Worm (Caenorhabditis elegans) whole organism, mixed stage, embryonic: Measurements from ENCODE around the gene Y73C8C.12.

ENCODE experiments used
- M03D4.4 ChIP-seq: sonication (generic microtip); optimal IDR thresholded peaks from 2 replicates; lab custom pipeline; 2017; ENCODE audit warnings: mild to moderate bottlenecking, missing genetic modification characterization, missing compliant biosample characterization
- bed-3 ChIP-seq: fragments of 200-800 bp; sonication (Bioruptor generic); optimal IDR thresholded peaks from 3 replicates; lab custom pipeline; 2018; ENCODE audit warnings: mild to moderate bottlenecking, missing genetic modification characterization, moderate library complexity, missing compliant biosample characterization
- blmp-1 ChIP-seq: fragments of 150-350 bp; optimal IDR thresholded peaks from 2 replicates; lab custom pipeline; 2014; ENCODE audit warnings: missing biosample characterization, missing genetic modification characterization
- ceh-39 ChIP-seq: fragments of 150-350 bp; optimal IDR thresholded peaks from 2 replicates; lab custom pipeline; 2014; ENCODE audit warnings: missing biosample characterization, missing genetic modification characterization
- ceh-43 ChIP-seq: fragments of 200-800 bp; sonication (Bioruptor generic); optimal IDR thresholded peaks from 2 replicates; lab custom pipeline; 2018; ENCODE audit warnings: mild to moderate bottlenecking, missing genetic modification characterization, moderate library complexity, missing compliant biosample characterization
- ces-1 ChIP-seq: fragments of 150-350 bp; optimal IDR thresholded peaks from 2 replicates; lab custom pipeline; 2014; ENCODE audit warnings: missing biosample characterization, missing genetic modification reagents, missing genetic modification characterization
- cnd-1 ChIP-seq: fragments of 200-800 bp; sonication (Bioruptor generic); optimal IDR thresholded peaks from 2 replicates; lab custom pipeline; 2018; ENCODE audit warnings: mild to moderate bottlenecking, missing genetic modification characterization, missing compliant biosample characterization
- drap-1 ChIP-seq: fragments of 200-800 bp; sonication (Bioruptor generic); optimal IDR thresholded peaks from 3 replicates; lab custom pipeline; 2018; ENCODE audit warnings: mild to moderate bottlenecking, missing genetic modification characterization, missing compliant biosample characterization
- elt-3 ChIP-seq: fragments of 150-350 bp; optimal IDR thresholded peaks from 2 replicates; lab custom pipeline; 2014; ENCODE audit warnings: missing biosample characterization, missing genetic modification characterization
- flh-1 ChIP-seq: fragments of 200-800 bp; sonication (Bioruptor generic); optimal IDR thresholded peaks from 2 replicates; lab custom pipeline; 2018; ENCODE audit warnings: mild to moderate bottlenecking, missing genetic modification characterization, moderate library complexity, missing compliant biosample characterization
- ham-2 ChIP-seq: fragments of 200-800 bp; sonication (Bioruptor generic); optimal IDR thresholded peaks from 2 replicates; lab custom pipeline; 2018; ENCODE audit warnings: mild to moderate bottlenecking, missing genetic modification characterization, missing compliant biosample characterization
- hlh-1 ChIP-seq: fragments of 150-350 bp; optimal IDR thresholded peaks from 2 replicates; lab custom pipeline; 2014; ENCODE audit warnings: missing biosample characterization, missing genetic modification reagents, missing genetic modification characterization
- lin-13 ChIP-seq: fragments of 150-350 bp; optimal IDR thresholded peaks from 2 replicates; lab custom pipeline; 2014; ENCODE audit warnings: missing biosample characterization, missing genetic modification characterization
- lin-32 ChIP-seq: fragments of 200-800 bp; sonication (Bioruptor generic); optimal IDR thresholded peaks from 2 replicates; lab custom pipeline; 2018; ENCODE audit warnings: mild to moderate bottlenecking, missing genetic modification characterization, missing compliant biosample characterization
- lsy-2 ChIP-seq: fragments of 150-350 bp; optimal IDR thresholded peaks from 2 replicates; lab custom pipeline; 2014; ENCODE audit warnings: missing biosample characterization, missing genetic modification characterization
- mab-5 ChIP-seq: fragments of 150-350 bp; optimal IDR thresholded peaks from 2 replicates; lab custom pipeline; 2014; ENCODE audit warnings: missing biosample characterization, missing genetic modification characterization
- mep-1 ChIP-seq: fragments of 150-350 bp; optimal IDR thresholded peaks from 2 replicates; lab custom pipeline; 2017; ENCODE audit warnings: missing biosample characterization, missing genetic modification reagents, missing genetic modification characterization, inconsistent platforms
- nhr-12 ChIP-seq: fragments of 150-350 bp; optimal IDR thresholded peaks from 2 replicates; lab custom pipeline; 2014; ENCODE audit warnings: missing biosample characterization, missing genetic modification characterization
- nhr-2 ChIP-seq: fragments of 150-350 bp; optimal IDR thresholded peaks from 2 replicates; lab custom pipeline; 2014; ENCODE audit warnings: missing biosample characterization, missing genetic modification characterization
- nhr-237 ChIP-seq: fragments of 150-350 bp; optimal IDR thresholded peaks from 2 replicates; lab custom pipeline; 2014; ENCODE audit warnings: missing biosample characterization, missing genetic modification characterization
- nhr-28 ChIP-seq: fragments of 150-350 bp; optimal IDR thresholded peaks from 2 replicates; lab custom pipeline; 2014; ENCODE audit warnings: missing biosample characterization, missing genetic modification characterization
- nhr-76 ChIP-seq: sonication (generic microtip); optimal IDR thresholded peaks from 2 replicates; lab custom pipeline; 2017; ENCODE audit warnings: missing biosample characterization, missing genetic modification characterization
- pha-4 ChIP-seq: fragments of 150-350 bp; optimal IDR thresholded peaks from 2 replicates; lab custom pipeline; 2018; ENCODE audit warnings: missing biosample characterization, missing genetic modification reagents, missing genetic modification characterization
- sem-2 ChIP-seq: fragments of 200-800 bp; sonication (Bioruptor generic); optimal IDR thresholded peaks from 2 replicates; lab custom pipeline; 2018; ENCODE audit warnings: mild to moderate bottlenecking, missing genetic modification characterization, missing compliant biosample characterization
- snpc-4 ChIP-seq: fragments of 150-350 bp; optimal IDR thresholded peaks from 2 replicates; lab custom pipeline; 2014; ENCODE audit warnings: missing biosample characterization, missing genetic modification characterization
- sptf-1 ChIP-seq: sonication (generic microtip); optimal IDR thresholded peaks from 2 replicates; lab custom pipeline; 2017; ENCODE audit warnings: mild to moderate bottlenecking, missing genetic modification characterization, moderate library complexity, missing compliant biosample characterization
- tbx-8 ChIP-seq: fragments of 200-800 bp; sonication (Bioruptor generic); optimal IDR thresholded peaks from 2 replicates; lab custom pipeline; 2018; ENCODE audit warnings: mild to moderate bottlenecking, missing genetic modification characterization, moderate library complexity, missing compliant biosample characterization
- unc-120 ChIP-seq: sonication (generic microtip); optimal IDR thresholded peaks from 2 replicates; lab custom pipeline; 2017; ENCODE audit warnings: missing genetic modification characterization, missing compliant biosample characterization; ENCODE audit not compliant: poor library complexity, severe bottlenecking
- unc-39 ChIP-seq: fragments of 150-350 bp; optimal IDR thresholded peaks from 2 replicates; lab custom pipeline; 2014; ENCODE audit warnings: missing biosample characterization, missing genetic modification characterization
- unc-62 ChIP-seq: fragments of 150-350 bp; optimal IDR thresholded peaks from 2 replicates; lab custom pipeline; 2014; ENCODE audit warnings: missing biosample characterization, missing genetic modification reagents, missing genetic modification characterization
- zip-8 ChIP-seq: fragments of 150-350 bp; optimal IDR thresholded peaks from 2 replicates; lab custom pipeline; 2014; ENCODE audit warnings: missing biosample characterization, missing genetic modification characterization

Gene Y73C8C.12

ce11 chrV:3155072-3155471, 30.1 kb downstream of the Y73C8C.12 start, which contains the start of gene srab-7:
TSS of gene srab-7 (minus strand) at chrV:3155172.
- no peak for TF ChIP-seq snpc-4 (tag; lab: Kevin White, UChicago)
- no peak for TF ChIP-seq nhr-2 (tag; lab: Kevin White, UChicago)
- TF ChIP-seq mab-5 (tag; lab: Kevin White, UChicago), result no peak
- no peak for TF ChIP-seq ces-1 (GFP tag; lab: Kevin White, UChicago)
- TF ChIP-seq unc-120 (tag; lab: Kevin White, UChicago), result no peak
- TF ChIP-seq blmp-1 (tag; lab: Kevin White, UChicago), result no peak
- TF ChIP-seq flh-1 (GFP tag; lab: Kevin White, UChicago), result no peak
- TF ChIP-seq sem-2 (GFP tag; lab: Kevin White, UChicago), result no peak
- no peak for TF ChIP-seq bed-3 (GFP tag; lab: Kevin White, UChicago)
- no peak for TF ChIP-seq unc-39 (tag; lab: Kevin White, UChicago)
- TF ChIP-seq pha-4 (tag; lab: Kevin White, UChicago), result no peak
- TF ChIP-seq zip-8 (tag; lab: Kevin White, UChicago), result no peak
- TF ChIP-seq lsy-2 (tag; lab: Kevin White, UChicago), result no peak
- TF ChIP-seq, all 35 proteins: peak for 0

DNA sequence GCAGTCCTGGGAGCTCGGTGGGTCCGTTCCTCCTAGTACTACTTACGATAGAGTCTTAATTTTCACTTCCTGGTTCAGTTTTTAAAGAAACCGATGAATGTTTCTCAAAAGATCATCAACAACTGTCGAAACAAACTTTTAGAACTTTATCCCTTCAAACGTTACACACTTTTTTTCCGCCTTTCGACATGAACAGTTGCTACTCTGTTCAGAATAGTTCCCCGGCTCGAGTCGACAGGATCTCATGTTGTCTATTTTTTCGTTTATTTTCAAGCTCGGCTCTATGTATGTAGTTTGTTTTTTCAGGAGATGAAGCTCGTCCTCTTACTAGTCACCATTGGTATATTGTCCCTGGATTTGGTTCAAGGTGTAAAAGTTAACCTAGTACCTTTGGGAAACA, 31.8 kb downstream of the Y73C8C.12 start, which contains the start of gene exh-1:
TSS of gene exh-1 (plus strand) at position 301 of the 400 bp plus-strand sequence.
- TF ChIP-seq ces-1 (GFP tag; lab: Kevin White, UChicago) (no peak), snpc-4 (tag; lab: Kevin White, UChicago) (no peak), ceh-39 (tag; lab: Kevin White, UChicago) (no peak)

ce11 chrV:3158379-3158778, 33.4 kb downstream of the Y73C8C.12 start:
- no peak for TF ChIP-seq snpc-4 (tag; lab: Kevin White, UChicago)
- no peak for TF ChIP-seq nhr-76
- no peak for TF ChIP-seq unc-39 (tag; lab: Kevin White, UChicago)
- no peak for TF ChIP-seq mab-5 (tag; lab: Kevin White, UChicago)
- TF ChIP-seq unc-62 (GFP tag; lab: Kevin White, UChicago), result no peak
- TF ChIP-seq nhr-12 (tag; lab: Kevin White, UChicago), result no peak
- TF ChIP-seq nhr-28 (tag; lab: Kevin White, UChicago), result no peak
- no peak for TF ChIP-seq bed-3 (GFP tag; lab: Kevin White, UChicago)
- TF ChIP-seq M03D4.4, result no peak
- TF ChIP-seq nhr-237 (tag; lab: Kevin White, UChicago), result no peak
- no peak for TF ChIP-seq tbx-8
- no peak for TF ChIP-seq sptf-1 (tag; lab: Kevin White, UChicago)
- TF ChIP-seq nhr-2 (tag; lab: Kevin White, UChicago), result no peak
- no peak for TF ChIP-seq drap-1 (GFP tag; lab: Kevin White, UChicago)
- no peak for TF ChIP-seq flh-1 (GFP tag; lab: Kevin White, UChicago)
- TF ChIP-seq lin-13 (tag; lab: Kevin White, UChicago), result no peak
- no peak for TF ChIP-seq ham-2 (GFP tag; lab: Kevin White, UChicago)
- no peak for TF ChIP-seq hlh-1 (tag; lab: Kevin White, UChicago)
- no peak for TF ChIP-seq elt-3 (tag; lab: Kevin White, UChicago)

ce11 chrV:3159252-3159651, 34.2 kb downstream of the Y73C8C.12 start, which contains the start of gene C36C5.12:
TSS of gene C36C5.12 (minus strand) at chrV:3159352.
- TF ChIP-seq elt-3 (tag; lab: Kevin White, UChicago) (no peak), ceh-39 (tag; lab: Kevin White, UChicago) (no peak), lin-32 (GFP tag; lab: Kevin White, UChicago) (no peak), mab-5 (tag; lab: Kevin White, UChicago) (no peak), ces-1 (GFP tag; lab: Kevin White, UChicago) (no peak), hlh-1 (tag; lab: Kevin White, UChicago) (no peak), unc-62 (GFP tag; lab: Kevin White, UChicago) (no peak), drap-1 (GFP tag; lab: Kevin White, UChicago) (no peak), mep-1 (tag; lab: Kevin White, UChicago) (no peak), zip-8 (tag; lab: Kevin White, UChicago) (no peak), pha-4 (tag; lab: Kevin White, UChicago) (no peak), lsy-2 (tag; lab: Kevin White, UChicago) (no peak), unc-39 (tag; lab: Kevin White, UChicago) (no peak), nhr-2 (tag; lab: Kevin White, UChicago) (no peak), sptf-1 (tag; lab: Kevin White, UChicago) (no peak), cnd-1 (tag; lab: Kevin White, UChicago) (no peak)
- TF ChIP-seq, all 35 proteins: peak for 0

ce11 chrV:3162299-3162698, 37.3 kb downstream of the Y73C8C.12 start:
- TF ChIP-seq ces-1 (GFP tag; lab: Kevin White, UChicago) (no peak), cnd-1 (tag; lab: Kevin White, UChicago) (no peak), ceh-43 (no peak)
- TF ChIP-seq, all 35 proteins: peak for 0
